Worm (Caenorhabditis elegans): ENCODE data around the gene acdh-8.

DNA sequence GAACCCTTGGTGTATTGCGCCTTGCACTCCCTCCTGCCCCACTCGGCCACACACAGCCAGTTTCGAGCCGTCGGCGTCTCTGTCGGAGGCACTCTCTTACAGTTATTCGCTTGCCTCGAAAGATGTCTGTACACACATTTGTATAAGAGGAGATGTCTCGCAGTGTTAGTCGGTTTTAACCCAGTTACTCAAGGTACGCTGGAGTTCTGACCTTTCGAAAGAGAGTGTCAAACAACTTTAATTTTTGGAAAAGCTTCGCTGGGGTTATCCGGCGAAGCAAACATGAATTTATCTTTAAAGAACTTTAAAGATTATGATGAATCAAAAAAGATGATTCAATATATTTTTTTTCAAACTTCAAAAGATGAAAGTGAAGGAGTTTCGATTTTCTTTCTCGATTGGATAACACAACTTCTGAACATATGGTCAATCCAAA is 50.4 kb downstream of the acdh-8 start:
- TF ChIP-seq blmp-1 (tag; optimal IDR thresholded peaks at IDR 0.05; ENCODE audit: insufficient read depth) (peak; percentile 82), nhr-6 (tag; optimal IDR thresholded peaks at IDR 0.05) (peak; percentile 98), nhr-25 (tag; optimal IDR thresholded peaks at IDR 0.05) (peak; percentile 99), nhr-237 (tag; optimal IDR thresholded peaks at IDR 0.05) (peak; percentile 95), egl-27 (tag; optimal IDR thresholded peaks at IDR 0.05) (peak; percentile 99), ama-1 (optimal IDR thresholded peaks at IDR 0.05) (peak; percentile 100), fos-1 (tag; optimal IDR thresholded peaks at IDR 0.05) (peak; percentile 98), lin-13 (GFP tag; optimal IDR thresholded peaks at IDR 0.05) (peak; percentile 98), aly-2 (tag; optimal IDR thresholded peaks at IDR 0.05) (peak; percentile 94)

All from whole organism, L2 larva.